Worm (Caenorhabditis elegans): ENCODE measurements around the gene Y56A3A.2.

- no peak for TF ChIP-seq dao-5 (tag; optimal IDR thresholded peaks at IDR 0.05)
- no peak for TF ChIP-seq him-1 (tag; optimal IDR thresholded peaks at IDR 0.05)
- TF ChIP-seq W03F9.2 (tag; optimal IDR thresholded peaks at IDR 0.05), result no peak
These were observed 9.6 kb upstream of the Y56A3A.2 start for ce11 chrIII:11871617-11872016.
